Fruit fly (Drosophila melanogaster) whole organism, embryonic: ENCODE data around the gene Cdk5alpha.
A peak's percentile ranks its signal among the peaks of the same experiment; 100 is the strongest.

Experiments used
- ATbp ChIP-seq: fragments of 200-800 bp; sonication (Bioruptor generic); optimal IDR thresholded peaks from 2 replicates; lab custom pipeline; 2017; ENCODE audit warnings: missing biosample characterization, mild to moderate bottlenecking, missing genetic modification characterization, missing genetic modification reagents
- Atf3 ChIP-seq: fragments of 200-800 bp; sonication (Bioruptor generic); optimal IDR thresholded peaks from 3 replicates; lab custom pipeline; 2016; ENCODE audit warnings: missing biosample characterization, missing genetic modification characterization
- B-H2 ChIP-seq: fragments of 200-800 bp; sonication (Bioruptor generic); optimal IDR thresholded peaks from 2 replicates; lab custom pipeline; 2018; ENCODE audit warnings: missing biosample characterization, mild to moderate bottlenecking, missing genetic modification characterization
- CG10462 ChIP-seq: fragments of 200-800 bp; sonication (Bioruptor generic); optimal IDR thresholded peaks from 2 replicates; lab custom pipeline; 2016; ENCODE audit warnings: missing biosample characterization, missing genetic modification characterization
- CG13894 ChIP-seq: fragments of 200-800 bp; sonication (Bioruptor generic); optimal IDR thresholded peaks from 3 replicates; lab custom pipeline; 2018; ENCODE audit warnings: missing biosample characterization, mild to moderate bottlenecking, missing genetic modification characterization, moderate library complexity
- CG14965 ChIP-seq: fragments of 200-800 bp; sonication (Bioruptor generic); optimal IDR thresholded peaks from 2 replicates; lab custom pipeline; 2016; ENCODE audit warnings: missing biosample characterization, missing genetic modification characterization, borderline replicate concordance
- CG15696 ChIP-seq: fragments of 200-800 bp; sonication (Bioruptor generic); optimal IDR thresholded peaks from 2 replicates; lab custom pipeline; 2019; ENCODE audit warnings: missing biosample characterization, mild to moderate bottlenecking, missing genetic modification characterization, moderate library complexity
- CG1602 ChIP-seq: fragments of 200-800 bp; sonication (Bioruptor generic); optimal IDR thresholded peaks from 3 replicates; lab custom pipeline; 2016; ENCODE audit warnings: missing biosample characterization, missing genetic modification characterization
- CG17328 ChIP-seq: fragments of 200-800 bp; sonication (Bioruptor generic); IDR thresholded peaks from 2 replicates; pipeline ENCODE4 v1.3.6; 2022; ENCODE audit warnings: missing biosample characterization, missing genetic modification characterization
- CG17802 ChIP-seq: fragments of 200-800 bp; sonication (Bioruptor generic); optimal IDR thresholded peaks from 2 replicates; lab custom pipeline; 2018; ENCODE audit warnings: missing biosample characterization, mild to moderate bottlenecking, missing genetic modification characterization, moderate library complexity
- CG18262 ChIP-seq: fragments of 200-800 bp; optimal IDR thresholded peaks from 3 replicates; lab custom pipeline; 2019; ENCODE audit warnings: missing biosample characterization, mild to moderate bottlenecking, missing genetic modification characterization, moderate library complexity
- CG18599 ChIP-seq: fragments of 200-800 bp; sonication (Bioruptor generic); optimal IDR thresholded peaks from 3 replicates; lab custom pipeline; 2017; ENCODE audit warnings: missing biosample characterization, missing genetic modification characterization, mild to moderate bottlenecking, moderate library complexity, missing genetic modification reagents
- CG2129 ChIP-seq: fragments of 200-800 bp; sonication (Bioruptor generic); IDR thresholded peaks from 2 replicates; pipeline ENCODE4 v1.3.6; 2022; ENCODE audit warnings: missing biosample characterization, missing genetic modification characterization; ENCODE audit not compliant: partially characterized antibody
- CG30020 ChIP-seq: fragments of 200-800 bp; optimal IDR thresholded peaks from 2 replicates; lab custom pipeline; 2019; ENCODE audit warnings: missing biosample characterization, mild to moderate bottlenecking, missing genetic modification characterization, moderate library complexity
- CG31224 ChIP-seq: fragments of 200-800 bp; sonication (Bioruptor generic); IDR thresholded peaks from 2 replicates; pipeline ENCODE4 v1.3.6; 2022; ENCODE audit warnings: missing biosample characterization, missing genetic modification characterization
- CG4730 ChIP-seq: fragments of 200-800 bp; sonication (Bioruptor generic); IDR thresholded peaks from 2 replicates; pipeline ENCODE4 v1.3.6; 2022; ENCODE audit warnings: missing biosample characterization, missing genetic modification characterization
- CG4820 ChIP-seq: fragments of 200-800 bp; sonication (Bioruptor generic); optimal IDR thresholded peaks from 3 replicates; lab custom pipeline; 2016; ENCODE audit warnings: missing biosample characterization, missing genetic modification characterization
- CG5245 ChIP-seq: fragments of 200-800 bp; sonication (Bioruptor generic); optimal IDR thresholded peaks from 3 replicates; lab custom pipeline; 2016; ENCODE audit warnings: missing biosample characterization, missing genetic modification characterization
- CG6254 ChIP-seq: fragments of 200-800 bp; sonication (Bioruptor generic); optimal IDR thresholded peaks from 3 replicates; lab custom pipeline; 2017; ENCODE audit warnings: mild to moderate bottlenecking, missing biosample characterization, missing genetic modification reagents, missing genetic modification characterization
- CG7745 ChIP-seq: fragments of 200-800 bp; sonication (Bioruptor generic); optimal IDR thresholded peaks from 2 replicates; lab custom pipeline; 2018; ENCODE audit warnings: missing biosample characterization, mild to moderate bottlenecking, missing genetic modification characterization, moderate library complexity
- CG9817 ChIP-seq: fragments of 200-800 bp; sonication (Bioruptor generic); optimal IDR thresholded peaks from 2 replicates; lab custom pipeline; 2018; ENCODE audit warnings: missing biosample characterization, mild to moderate bottlenecking, missing genetic modification characterization, moderate library complexity
- Deaf1 ChIP-seq: fragments of 200-800 bp; optimal IDR thresholded peaks from 3 replicates; lab custom pipeline; 2019; ENCODE audit warnings: missing biosample characterization, mild to moderate bottlenecking, missing genetic modification characterization, moderate library complexity
- Dip3 ChIP-seq: fragments of 200-800 bp; sonication (Bioruptor generic); optimal IDR thresholded peaks from 3 replicates; lab custom pipeline; 2016; ENCODE audit warnings: missing biosample characterization, missing genetic modification characterization
- Dref ChIP-seq: fragments of 200-800 bp; sonication (Bioruptor generic); IDR thresholded peaks from 2 replicates; pipeline ENCODE4 v1.3.6; 2022; ENCODE audit warnings: missing biosample characterization, missing genetic modification characterization
- Ets65A ChIP-seq: fragments of 200-800 bp; sonication (Bioruptor generic); peaks from one replicate; lab custom pipeline; 2016; ENCODE audit warnings: missing biosample characterization, missing genetic modification characterization
- Ets97D ChIP-seq: fragments of 200-800 bp; sonication (Bioruptor generic); optimal IDR thresholded peaks from 3 replicates; lab custom pipeline; 2016; ENCODE audit warnings: missing biosample characterization, missing genetic modification characterization
- H2.0 ChIP-seq: fragments of 200-800 bp; sonication (Bioruptor generic); IDR thresholded peaks from 2 replicates; pipeline ENCODE4 v1.3.6; 2022; ENCODE audit warnings: missing biosample characterization, missing genetic modification characterization
- HHEX ChIP-seq: fragments of 200-800 bp; sonication (Bioruptor generic); optimal IDR thresholded peaks from 3 replicates; lab custom pipeline; 2017; ENCODE audit warnings: missing biosample characterization, mild to moderate bottlenecking, missing genetic modification characterization, missing genetic modification reagents
- Jarid2 ChIP-seq: fragments of 200-800 bp; sonication (Bioruptor generic); optimal IDR thresholded peaks from 3 replicates; lab custom pipeline; 2017; ENCODE audit warnings: mild to moderate bottlenecking, missing biosample characterization, missing genetic modification reagents, missing genetic modification characterization
- Kr ChIP-seq: fragments of 200-800 bp; sonication (Bioruptor generic); optimal IDR thresholded peaks from 2 replicates; lab custom pipeline; 2017; ENCODE audit warnings: missing biosample characterization, mild to moderate bottlenecking, missing genetic modification characterization
- MTF-1 ChIP-seq: fragments of 200-800 bp; sonication (Bioruptor generic); optimal IDR thresholded peaks from 2 replicates; lab custom pipeline; 2018; ENCODE audit warnings: missing biosample characterization, mild to moderate bottlenecking, missing genetic modification characterization, borderline replicate concordance
- Max ChIP-seq: fragments of 200-800 bp; sonication (Bioruptor generic); optimal IDR thresholded peaks from 2 replicates; lab custom pipeline; 2016; ENCODE audit warnings: missing biosample characterization, mild to moderate bottlenecking, missing genetic modification characterization
- Nf-YB ChIP-seq: fragments of 200-800 bp; sonication (Bioruptor generic); optimal IDR thresholded peaks from 3 replicates; lab custom pipeline; 2019; ENCODE audit warnings: missing biosample characterization, mild to moderate bottlenecking, missing genetic modification characterization, moderate library complexity
- Oli ChIP-seq: fragments of 200-800 bp; sonication (Bioruptor generic); optimal IDR thresholded peaks from 2 replicates; lab custom pipeline; 2018; ENCODE audit warnings: missing biosample characterization, mild to moderate bottlenecking, missing genetic modification characterization, moderate library complexity
- Six4 ChIP-seq: fragments of 200-800 bp; sonication (Bioruptor generic); optimal IDR thresholded peaks from 2 replicates; lab custom pipeline; 2016; ENCODE audit warnings: missing biosample characterization, missing genetic modification characterization
- Trl ChIP-seq, 3 experiments: fragments of >200 bp in 2 of 3; fragments of 200-800 bp in 1 of 3; sonication (Bioruptor generic) in 1 of 3; optimal IDR thresholded peaks; 2 replicates in 1 of 3; 3 replicates in 2 of 3; lab custom pipeline; 2016 to 2017; ENCODE audit warnings: missing biosample characterization in 1 of 3, missing genetic modification characterization in 1 of 3
- chinmo ChIP-seq: fragments of 200-800 bp; sonication (Bioruptor generic); IDR thresholded peaks from 4 replicates; pipeline ENCODE4 v1.3.6; 2022; ENCODE audit warnings: missing biosample characterization, missing genetic modification characterization; ENCODE audit not compliant: partially characterized antibody
- croc ChIP-seq: fragments of 200-800 bp; sonication (Bioruptor generic); conservative IDR thresholded peaks from 3 replicates; pipeline ENCODE4 v1.3.6; 2022; ENCODE audit warnings: missing biosample characterization, missing genetic modification characterization
- cwo ChIP-seq: fragments of 200-800 bp; sonication (Bioruptor generic); optimal IDR thresholded peaks from 3 replicates; lab custom pipeline; 2017; ENCODE audit warnings: missing biosample characterization, missing genetic modification characterization, mild to moderate bottlenecking, moderate library complexity, missing genetic modification reagents
- dm ChIP-seq: fragments of 200-800 bp; sonication (Bioruptor generic); optimal IDR thresholded peaks from 3 replicates; lab custom pipeline; 2016; ENCODE audit warnings: missing biosample characterization, missing genetic modification characterization
- grau ChIP-seq: fragments of 200-800 bp; optimal IDR thresholded peaks from 3 replicates; lab custom pipeline; 2019; ENCODE audit warnings: missing biosample characterization, mild to moderate bottlenecking, missing genetic modification characterization, moderate library complexity
- kah ChIP-seq: fragments of 200-800 bp; sonication (Bioruptor generic); optimal IDR thresholded peaks from 2 replicates; lab custom pipeline; 2018; ENCODE audit warnings: missing biosample characterization, mild to moderate bottlenecking, missing genetic modification characterization
- mam ChIP-seq: fragments of 200-800 bp; sonication (Bioruptor generic); optimal IDR thresholded peaks from 3 replicates; lab custom pipeline; 2016; ENCODE audit warnings: missing biosample characterization, missing genetic modification characterization
- nom ChIP-seq: fragments of 200-800 bp; sonication (Bioruptor generic); optimal IDR thresholded peaks from 2 replicates; lab custom pipeline; 2017; ENCODE audit warnings: missing biosample characterization, missing genetic modification characterization, mild to moderate bottlenecking, moderate library complexity, missing genetic modification reagents
- rib ChIP-seq: fragments of 200-800 bp; sonication (Bioruptor generic); IDR thresholded peaks from 2 replicates; pipeline ENCODE4 v1.3.6; 2022; ENCODE audit warnings: missing biosample characterization, missing genetic modification characterization
- sd ChIP-seq: fragments of 200-800 bp; sonication (Bioruptor generic); optimal IDR thresholded peaks from 3 replicates; lab custom pipeline; 2018; ENCODE audit warnings: missing biosample characterization, mild to moderate bottlenecking, missing genetic modification characterization, moderate library complexity
- tio ChIP-seq: fragments of 200-800 bp; sonication (Bioruptor generic); optimal IDR thresholded peaks from 2 replicates; lab custom pipeline; 2017; ENCODE audit warnings: missing biosample characterization, missing genetic modification characterization, inconsistent platforms
- trem ChIP-seq: fragments of 200-800 bp; optimal IDR thresholded peaks from 3 replicates; lab custom pipeline; 2019; ENCODE audit warnings: missing biosample characterization, mild to moderate bottlenecking, missing genetic modification characterization, moderate library complexity
- vfl ChIP-seq: fragments of 200-800 bp; sonication (Bioruptor generic); optimal IDR thresholded peaks from 2 replicates; lab custom pipeline; 2016; ENCODE audit warnings: missing biosample characterization, missing genetic modification characterization
- zf30C ChIP-seq: fragments of 200-800 bp; sonication (Bioruptor generic); optimal IDR thresholded peaks from 3 replicates; lab custom pipeline; 2018; ENCODE audit warnings: missing biosample characterization, mild to moderate bottlenecking, missing genetic modification characterization

Cdk5alpha gene

DNA sequence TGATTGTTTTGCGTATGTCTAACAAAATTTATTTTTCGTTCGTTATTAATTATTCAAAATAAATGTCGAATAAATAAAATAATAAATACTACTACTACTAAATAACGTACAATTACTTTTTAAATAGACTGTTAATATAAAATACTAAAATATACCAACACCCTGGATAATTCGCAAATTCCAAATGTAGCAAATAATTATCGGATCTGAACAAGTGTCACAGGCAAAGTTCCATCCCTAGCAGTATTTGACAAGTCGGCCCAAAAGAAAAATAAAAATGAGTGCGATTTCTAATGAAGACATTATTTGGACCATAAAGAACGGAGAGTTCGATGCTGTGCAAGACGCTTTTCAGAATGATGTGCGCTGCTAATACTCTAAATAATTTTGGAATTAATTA lies 30.6 kb upstream of the Cdk5alpha start, which contains the start of gene CG31715 (continued):
- TF ChIP-seq Dip3 (GFP tag; lab: Kevin White, UChicago) (no peak), Kr (GFP tag; lab: Kevin White, UChicago) (no peak), CG10462 (GFP tag; lab: Kevin White, UChicago) (peak; percentile 4), dm (GFP tag; lab: Kevin White, UChicago) (no peak), chinmo (GFP tag; lab: Robert Waterston, UW) (no peak), Dref (GFP tag; lab: Robert Waterston, UW) (peak; percentile 57), CG1602 (GFP tag; lab: Kevin White, UChicago) (no peak), CG31224 (no peak), B-H2 (GFP tag; lab: Kevin White, UChicago) (peak; percentile 19), HHEX (GFP tag; lab: Kevin White, UChicago) (no peak), CG6254 (GFP tag; lab: Kevin White, UChicago) (no peak), CG7745 (tag; lab: Kevin White, UChicago) (peak; percentile 98), Jarid2 (GFP tag; lab: Kevin White, UChicago) (no peak), CG9817 (tag; lab: Kevin White, UChicago) (no peak), CG4820 (GFP tag; lab: Kevin White, UChicago) (no peak), CG13894 (peak; percentile 27), nom (GFP tag; lab: Kevin White, UChicago) (no peak), kah (GFP tag; lab: Kevin White, UChicago) (peak; percentile 59), Ets65A (GFP tag; lab: Kevin White, UChicago) (peak; percentile 51), CG14965 (GFP tag; lab: Kevin White, UChicago) (no peak), Oli (tag; lab: Kevin White, UChicago) (no peak), Six4 (no peak), CG18599 (GFP tag; lab: Kevin White, UChicago) (no peak), cwo (GFP tag; lab: Kevin White, UChicago) (no peak), zf30C (GFP tag; lab: Kevin White, UChicago) (no peak), Deaf1 (tag; lab: Kevin White, UChicago) (no peak), CG30020 (peak; percentile 78), Ets97D (GFP tag; lab: Kevin White, UChicago) (no peak), grau (peak; percentile 38), CG4730 (GFP tag; lab: Robert Waterston, UW) (no peak), Atf3 (no peak), vfl (GFP tag; lab: Kevin White, UChicago) (no peak), CG2129 (GFP tag; lab: Robert Waterston, UW) (no peak), croc (GFP tag; lab: Robert Waterston, UW) (no peak), tio (GFP tag; lab: Kevin White, UChicago) (no peak), Trl (optimal IDR thresholded peaks at IDR 0.05; lab: Kevin White, UChicago) (no peak), Trl (GFP tag; optimal IDR thresholded peaks at IDR 0.05; lab: Kevin White, UChicago) (no peak), MTF-1 (GFP tag; lab: Kevin White, UChicago) (no peak), sd (tag; lab: Kevin White, UChicago) (peak; percentile 87), CG5245 (GFP tag; lab: Kevin White, UChicago) (no peak), H2.0 (GFP tag; lab: Robert Waterston, UW) (no peak), CG15696 (tag; lab: Kevin White, UChicago) (no peak), ATbp (GFP tag; lab: Kevin White, UChicago) (no peak), CG17802 (no peak), CG17328 (no peak), Nf-YB (GFP tag; lab: Kevin White, UChicago) (no peak), trem (tag; lab: Kevin White, UChicago) (no peak), rib (peak; percentile 49; the same call in 1 of the 2 replicates), CG18262 (tag; lab: Kevin White, UChicago) (peak; percentile 10), mam (GFP tag; lab: Kevin White, UChicago) (no peak), Max (GFP tag; lab: Kevin White, UChicago) (no peak)
